Worm (Caenorhabditis elegans) whole organism, young adult: ENCODE data around the gene Y67D2.2.

ENCODE experiments used
- C17E4.6 ChIP-seq: fragments of 200-800 bp; sonication (Bioruptor generic); IDR thresholded peaks from 2 replicates; pipeline ENCODE4 v1.3.6; 2022; ENCODE audit warnings: missing genetic modification reagents, missing genetic modification characterization, missing compliant biosample characterization
- F10E7.11 ChIP-seq: sonication (generic microtip); optimal IDR thresholded peaks from 2 replicates; lab custom pipeline; 2017; ENCODE audit warnings: mild to moderate bottlenecking, missing genetic modification characterization, moderate library complexity, missing compliant biosample characterization
- F49E8.2 ChIP-seq: sonication (generic microtip); optimal IDR thresholded peaks from 3 replicates; lab custom pipeline; 2017; ENCODE audit warnings: missing genetic modification characterization, mild to moderate bottlenecking, missing compliant biosample characterization, antibody characterized with exemption, moderate library complexity; ENCODE audit not compliant: insufficient read depth
- Y53G8AR.9 ChIP-seq: fragments of 200-800 bp; sonication (Bioruptor generic); conservative IDR thresholded peaks from 2 replicates; pipeline ENCODE4 v1.3.6; 2022; ENCODE audit warnings: missing genetic modification reagents, missing genetic modification characterization, missing compliant biosample characterization
- Y67H2A.10 ChIP-seq: fragments of 200-800 bp; sonication (Bioruptor generic); conservative IDR thresholded peaks from 2 replicates; pipeline ENCODE4 v1.3.6; 2022; ENCODE audit warnings: missing genetic modification reagents, missing genetic modification characterization, missing compliant biosample characterization
- aptf-2 ChIP-seq: fragments of 200-800 bp; sonication (Bioruptor generic); conservative IDR thresholded peaks from 2 replicates; pipeline ENCODE4 v1.3.6; 2022; ENCODE audit warnings: missing genetic modification reagents, missing genetic modification characterization, missing compliant biosample characterization
- aptf-3 ChIP-seq: fragments of 200-800 bp; sonication (Bioruptor generic); IDR thresholded peaks from 2 replicates; pipeline ENCODE4 v1.3.6; 2022; ENCODE audit warnings: missing genetic modification characterization, missing compliant biosample characterization
- attf-5 ChIP-seq: fragments of 200-800 bp; sonication (Bioruptor generic); optimal IDR thresholded peaks from 2 replicates; lab custom pipeline; 2018; ENCODE audit warnings: mild to moderate bottlenecking, missing genetic modification characterization, missing compliant biosample characterization
- bed-2 ChIP-seq: fragments of 200-800 bp; sonication (Bioruptor generic); IDR thresholded peaks from 2 replicates; pipeline ENCODE4 v1.3.6; 2022; ENCODE audit warnings: missing genetic modification reagents, missing genetic modification characterization, missing compliant biosample characterization
- cebp-1 ChIP-seq, 2 experiments: fragments of 200-800 bp in 1 of 2; sonication (Bioruptor generic) in 1 of 2; sonication (generic microtip) in 1 of 2; IDR thresholded peaks in 1 of 2; optimal IDR thresholded peaks in 1 of 2; 2 replicates each; pipeline versions ENCODE4 v1.3.6 to Lab custom; 2017 to 2022; ENCODE audit warnings: missing compliant biosample characterization in 2 of 2, missing genetic modification characterization in 2 of 2, mild to moderate bottlenecking in 1 of 2, missing genetic modification reagents in 1 of 2, moderate library complexity in 1 of 2
- ceh-40 ChIP-seq: fragments of 200-800 bp; sonication (Bioruptor generic); IDR thresholded peaks from 2 replicates; pipeline ENCODE4 v1.3.6; 2022; ENCODE audit warnings: missing genetic modification characterization, missing compliant biosample characterization
- ceh-58 ChIP-seq: fragments of 200-800 bp; sonication (Bioruptor generic); IDR thresholded peaks from 2 replicates; pipeline ENCODE4 v1.3.6; 2022; ENCODE audit warnings: missing genetic modification characterization, missing compliant biosample characterization
- dpl-1 ChIP-seq: fragments of 150-350 bp; optimal IDR thresholded peaks from 2 replicates; lab custom pipeline; 2014; ENCODE audit warnings: missing biosample characterization, missing genetic modification reagents, missing genetic modification characterization
- egl-18 ChIP-seq: fragments of 200-800 bp; sonication (Bioruptor generic); IDR thresholded peaks from 2 replicates; pipeline ENCODE4 v1.3.6; 2022; ENCODE audit warnings: missing genetic modification reagents, missing genetic modification characterization, missing compliant biosample characterization
- egrh-3 ChIP-seq: fragments of 200-800 bp; sonication (Bioruptor generic); IDR thresholded peaks from 2 replicates; pipeline ENCODE4 v1.3.6; 2022; ENCODE audit warnings: missing genetic modification reagents, missing genetic modification characterization, missing compliant biosample characterization
- gei-17 ChIP-seq: fragments of 200-800 bp; sonication (Bioruptor generic); optimal IDR thresholded peaks from 2 replicates; lab custom pipeline; 2018; ENCODE audit warnings: mild to moderate bottlenecking, missing genetic modification characterization, missing compliant biosample characterization
- hmg-1.2 ChIP-seq: fragments of 200-800 bp; sonication (Bioruptor generic); IDR thresholded peaks from 2 replicates; pipeline ENCODE4 v1.3.6; 2022; ENCODE audit warnings: missing genetic modification reagents, missing genetic modification characterization, missing compliant biosample characterization
- let-526 ChIP-seq: fragments of 200-800 bp; sonication (Bioruptor generic); IDR thresholded peaks from 2 replicates; pipeline ENCODE4 v1.3.6; 2022; ENCODE audit warnings: missing genetic modification reagents, missing genetic modification characterization, missing compliant biosample characterization
- lin-26 ChIP-seq: fragments of 200-800 bp; sonication (Bioruptor generic); IDR thresholded peaks from 2 replicates; pipeline ENCODE4 v1.3.6; 2022; ENCODE audit warnings: missing genetic modification reagents, missing genetic modification characterization, missing compliant biosample characterization
- lin-54 ChIP-seq: fragments of 200-800 bp; sonication (Bioruptor generic); optimal IDR thresholded peaks from 2 replicates; lab custom pipeline; 2018; ENCODE audit warnings: mild to moderate bottlenecking, missing genetic modification characterization, missing compliant biosample characterization
- lir-1 ChIP-seq: fragments of 200-800 bp; sonication (Bioruptor generic); conservative IDR thresholded peaks from 2 replicates; pipeline ENCODE4 v1.3.6; 2022; ENCODE audit warnings: missing genetic modification reagents, missing genetic modification characterization, missing compliant biosample characterization
- lsl-1 ChIP-seq: fragments of 200-800 bp; sonication (Bioruptor generic); optimal IDR thresholded peaks from 2 replicates; lab custom pipeline; 2018; ENCODE audit warnings: mild to moderate bottlenecking, missing genetic modification characterization, moderate library complexity, missing compliant biosample characterization
- madf-10 ChIP-seq: sonication (generic microtip); optimal IDR thresholded peaks from 2 replicates; lab custom pipeline; 2016; ENCODE audit warnings: mild to moderate bottlenecking, missing genetic modification characterization, missing compliant biosample characterization
- madf-3 ChIP-seq: fragments of 200-800 bp; sonication (Bioruptor generic); IDR thresholded peaks from 2 replicates; pipeline ENCODE4 v1.3.6; 2022; ENCODE audit warnings: missing genetic modification reagents, missing genetic modification characterization, missing compliant biosample characterization
- mel-28 ChIP-seq: sonication (generic microtip); optimal IDR thresholded peaks from 2 replicates; lab custom pipeline; 2016; ENCODE audit warnings: borderline replicate concordance, mild to moderate bottlenecking, missing genetic modification characterization, missing compliant biosample characterization
- mxl-1 ChIP-seq: sonication (generic microtip); optimal IDR thresholded peaks from 2 replicates; lab custom pipeline; 2016; ENCODE audit warnings: missing genetic modification characterization, missing compliant biosample characterization
- nfya-2 ChIP-seq: fragments of 200-800 bp; sonication (Bioruptor generic); IDR thresholded peaks from 2 replicates; pipeline ENCODE4 v1.3.6; 2022; ENCODE audit warnings: missing genetic modification reagents, missing genetic modification characterization, missing compliant biosample characterization
- nhr-179 ChIP-seq: sonication (generic microtip); optimal IDR thresholded peaks from 2 replicates; lab custom pipeline; 2016; ENCODE audit warnings: mild to moderate bottlenecking, missing genetic modification characterization, missing compliant biosample characterization
- nhr-80 ChIP-seq: sonication (generic microtip); optimal IDR thresholded peaks from 2 replicates; lab custom pipeline; 2016; ENCODE audit warnings: missing genetic modification characterization, missing compliant biosample characterization
- pbrm-1 ChIP-seq: fragments of 200-800 bp; sonication (Bioruptor generic); IDR thresholded peaks from 2 replicates; pipeline ENCODE4 v1.3.6; 2022; ENCODE audit warnings: missing genetic modification reagents, missing genetic modification characterization, missing compliant biosample characterization
- rcor-1 ChIP-seq: fragments of 200-800 bp; sonication (Bioruptor generic); IDR thresholded peaks from 2 replicates; pipeline ENCODE4 v1.3.6; 2022; ENCODE audit warnings: missing genetic modification reagents, missing genetic modification characterization, missing compliant biosample characterization
- sdz-38 ChIP-seq: sonication (generic microtip); optimal IDR thresholded peaks from 2 replicates; lab custom pipeline; 2016; ENCODE audit warnings: missing genotype, missing genetic modification characterization, missing compliant biosample characterization
- snpc-1.1 ChIP-seq: sonication (generic microtip); optimal IDR thresholded peaks from 2 replicates; lab custom pipeline; 2017; ENCODE audit warnings: missing genetic modification characterization, mild to moderate bottlenecking, missing compliant biosample characterization, antibody characterized with exemption, moderate library complexity, missing genotype, missing genetic modification reagents; ENCODE audit not compliant: insufficient read depth
- snpc-1.3 ChIP-seq: sonication (generic microtip); optimal IDR thresholded peaks from 2 replicates; lab custom pipeline; 2017; ENCODE audit warnings: missing genetic modification characterization, mild to moderate bottlenecking, missing compliant biosample characterization, antibody characterized with exemption, moderate library complexity, missing genotype, missing genetic modification reagents; ENCODE audit not compliant: insufficient read depth
- somi-1 ChIP-seq: fragments of 200-800 bp; sonication (Bioruptor generic); optimal IDR thresholded peaks from 2 replicates; lab custom pipeline; 2018; ENCODE audit warnings: mild to moderate bottlenecking, missing genetic modification characterization, missing compliant biosample characterization
- sptf-2 ChIP-seq: fragments of 200-800 bp; sonication (Bioruptor generic); optimal IDR thresholded peaks from 2 replicates; lab custom pipeline; 2018; ENCODE audit warnings: mild to moderate bottlenecking, missing genetic modification characterization, missing compliant biosample characterization
- tlf-1 ChIP-seq: fragments of 200-800 bp; sonication (Bioruptor generic); optimal IDR thresholded peaks from 2 replicates; lab custom pipeline; 2018; ENCODE audit warnings: mild to moderate bottlenecking, missing genetic modification characterization, missing compliant biosample characterization
- unc-130 ChIP-seq: sonication (generic microtip); optimal IDR thresholded peaks from 2 replicates; lab custom pipeline; 2016; ENCODE audit warnings: missing genetic modification reagents, missing genetic modification characterization, missing compliant biosample characterization
- xnd-1 ChIP-seq: sonication (generic microtip); optimal IDR thresholded peaks from 2 replicates; lab custom pipeline; 2016; ENCODE audit warnings: missing genotype, missing genetic modification reagents, missing genetic modification characterization, missing compliant biosample characterization
- zfh-2 ChIP-seq: fragments of 200-800 bp; sonication (Bioruptor generic); conservative IDR thresholded peaks from 2 replicates; pipeline ENCODE4 v1.3.6; 2022; ENCODE audit warnings: missing genetic modification reagents, missing genetic modification characterization, missing compliant biosample characterization
- ztf-26 ChIP-seq: sonication (generic microtip); optimal IDR thresholded peaks from 2 replicates; lab custom pipeline; 2017; ENCODE audit warnings: missing genetic modification characterization, missing compliant biosample characterization

The Y67D2.2 gene

ce11 chrIII:1570006-1570405 lies 11.4 kb downstream of the Y67D2.2 start, which contains the start of gene rep-1:
Gene rep-1 (plus strand): TSS chrIII:1570306.
- no peak for TF ChIP-seq ztf-26 (tag; lab: Kevin White, UChicago)
- TF ChIP-seq lin-54 (GFP tag; lab: Kevin White, UChicago), result no peak
- TF ChIP-seq egl-18 (GFP tag; lab: Robert Waterston, UW), result no peak
- no peak for TF ChIP-seq F49E8.2
- no peak for TF ChIP-seq lin-26
- TF ChIP-seq somi-1 (GFP tag; lab: Kevin White, UChicago), result no peak
- TF ChIP-seq nhr-179, result no peak
- no peak for TF ChIP-seq C17E4.6
- no peak for TF ChIP-seq mel-28 (tag; lab: Kevin White, UChicago)

ce11 chrIII:1575651-1576050 lies 17.1 kb downstream of the Y67D2.2 start:
- TF ChIP-seq snpc-1.3 (tag; lab: Kevin White, UChicago), result no peak
- TF ChIP-seq aptf-3, result no peak
- TF ChIP-seq zfh-2 (GFP tag; lab: Robert Waterston, UW), result 0 out of 2 replicates have a peak, but pooled peaks have one; percentile 9
- no peak for TF ChIP-seq egl-18 (GFP tag; lab: Robert Waterston, UW)
- no peak for TF ChIP-seq xnd-1 (tag; lab: Kevin White, UChicago)
- TF ChIP-seq let-526 (GFP tag; lab: Robert Waterston, UW), result no peak
- TF ChIP-seq madf-10, result no peak
- no peak for TF ChIP-seq hmg-1.2
- peak; percentile 57; the same call in 1 of the 2 replicates for TF ChIP-seq egrh-3
- TF ChIP-seq, all 124 proteins: peak for 2

ce11 chrIII:1576451-1576850 lies 17.9 kb downstream of the Y67D2.2 start, which contains the start of gene Y22D7AL.7:
Gene Y22D7AL.7 (plus strand): TSS chrIII:1576751.
- TF ChIP-seq lir-1 (GFP tag; lab: Robert Waterston, UW) (no peak), lsl-1 (GFP tag; lab: Kevin White, UChicago) (no peak), zfh-2 (GFP tag; lab: Robert Waterston, UW) (no peak), snpc-1.1 (tag; lab: Kevin White, UChicago) (no peak), Y53G8AR.9 (no peak), xnd-1 (tag; lab: Kevin White, UChicago) (no peak), sdz-38 (tag; lab: Kevin White, UChicago) (no peak), pbrm-1 (GFP tag; lab: Robert Waterston, UW) (no peak), gei-17 (GFP tag; lab: Kevin White, UChicago) (no peak), rcor-1 (GFP tag; lab: Robert Waterston, UW) (no peak), mxl-1 (tag; lab: Kevin White, UChicago) (no peak), egl-18 (GFP tag; lab: Robert Waterston, UW) (no peak), Y67H2A.10 (no peak), madf-10 (no peak), ceh-40 (no peak), attf-5 (GFP tag; lab: Kevin White, UChicago) (no peak), unc-130 (GFP tag; lab: Kevin White, UChicago) (no peak), sptf-2 (GFP tag; lab: Kevin White, UChicago) (no peak), ceh-58 (GFP tag; lab: Robert Waterston, UW) (no peak), madf-3 (GFP tag; lab: Robert Waterston, UW) (no peak)

- TF ChIP-seq F10E7.11 (tag; lab: Kevin White, UChicago) (no peak), cebp-1 (GFP tag; IDR thresholded peaks at IDR 0.05; lab: Robert Waterston, UW) (no peak), cebp-1 (tag; optimal IDR thresholded peaks at IDR 0.05; lab: Kevin White, UChicago) (no peak), nhr-80 (tag; lab: Kevin White, UChicago) (no peak), mxl-1 (tag; lab: Kevin White, UChicago) (no peak), tlf-1 (GFP tag; lab: Kevin White, UChicago) (no peak), aptf-2 (GFP tag; lab: Robert Waterston, UW) (no peak), bed-2 (GFP tag; lab: Robert Waterston, UW) (no peak), egl-18 (GFP tag; lab: Robert Waterston, UW) (no peak), let-526 (GFP tag; lab: Robert Waterston, UW) (no peak), nfya-2 (GFP tag; lab: Robert Waterston, UW) (no peak), dpl-1 (GFP tag; lab: Kevin White, UChicago) (no peak)
Observed at ce11 chrIII:1578566-1578965, 20.0 kb downstream of the Y67D2.2 start.
